Fruit fly (Drosophila melanogaster): ENCODE results near the gene Dad.

The Dad gene

DNA sequence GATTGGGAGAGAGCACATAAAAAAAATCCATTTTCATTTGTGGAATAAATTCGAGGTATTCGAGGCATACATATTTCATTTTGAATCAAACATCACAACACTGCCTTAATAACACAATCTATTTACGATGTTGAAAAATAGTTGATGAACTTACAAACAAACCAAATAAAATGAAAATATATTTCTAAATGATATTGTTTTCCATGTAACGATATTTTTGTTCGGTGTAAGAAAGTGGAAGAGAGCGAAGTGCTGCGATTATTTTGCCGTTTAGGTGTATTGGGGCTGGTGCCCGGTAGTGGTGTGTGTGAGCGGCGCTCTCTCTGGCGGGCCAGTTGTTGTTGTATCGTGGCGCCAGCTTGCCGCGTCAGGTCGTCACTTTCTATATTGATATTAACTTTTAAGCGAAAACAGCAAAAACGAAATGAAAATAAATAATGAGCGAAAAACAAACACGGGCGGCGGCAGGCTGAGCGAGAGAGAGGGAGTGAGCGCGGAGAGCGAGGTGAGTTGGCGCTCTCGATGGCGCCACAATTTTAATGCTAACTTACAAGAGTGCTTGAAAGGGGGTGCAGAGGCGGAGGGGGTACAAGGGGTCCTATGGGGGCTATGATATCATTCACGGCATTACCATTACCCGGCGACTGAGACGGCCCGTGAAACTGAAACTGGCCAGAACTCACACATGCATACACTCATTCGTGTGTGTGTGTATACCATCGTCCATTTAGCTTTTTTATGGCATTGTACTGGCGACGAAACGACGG is 11.4 kb downstream of the Dad start (continued):
- TF ChIP-seq vvl (GFP tag; IDR thresholded peaks at IDR 0.05) (peak; percentile 95), Awh (GFP tag; IDR thresholded peaks at IDR 0.05) (peak; percentile 87), nerfin-2 (GFP tag; IDR thresholded peaks at IDR 0.05; ENCODE audit: partially characterized antibody) (no peak), HLH3B (GFP tag; IDR thresholded peaks at IDR 0.05) (peak; percentile 89), toy (GFP tag; IDR thresholded peaks at IDR 0.05) (peak; percentile 67; the same call in 1 of the 2 replicates), CG2199 (GFP tag; IDR thresholded peaks at IDR 0.05) (peak; percentile 79), pum (GFP tag; optimal IDR thresholded peaks at IDR 0.05) (peak; percentile 88), CG17186 (GFP tag; optimal IDR thresholded peaks at IDR 0.05) (peak; percentile 25), bigmax (GFP tag; optimal IDR thresholded peaks at IDR 0.05) (peak; percentile 5), Ets97D (GFP tag; optimal IDR thresholded peaks at IDR 0.05) (peak; percentile 68), lbe (GFP tag; optimal IDR thresholded peaks at IDR 0.05) (peak; percentile 96), CkIIα-i1 (GFP tag; IDR thresholded peaks at IDR 0.05) (peak; percentile 61; the same call in 1 of the 2 replicates), CG3995 (GFP tag; optimal IDR thresholded peaks at IDR 0.05) (peak; percentile 60), Xbp1 (GFP tag; optimal IDR thresholded peaks at IDR 0.05) (peak; percentile 93), emc (GFP tag; optimal IDR thresholded peaks at IDR 0.05) (peak; percentile 71), CG1647 (GFP tag; optimal IDR thresholded peaks at IDR 0.05) (peak; percentile 90), CG10654 (GFP tag; optimal IDR thresholded peaks at IDR 0.05) (peak; percentile 89), az2 (GFP tag; optimal IDR thresholded peaks at IDR 0.05) (peak; percentile 96), CG12071 (GFP tag; optimal IDR thresholded peaks at IDR 0.05) (peak; percentile 89), crp (GFP tag; optimal IDR thresholded peaks at IDR 0.05) (peak in 1 of 2 experiments; percentile 54), CG5245 (GFP tag; optimal IDR thresholded peaks at IDR 0.05) (peak; percentile 86), HHEX (GFP tag; optimal IDR thresholded peaks at IDR 0.05) (peak; percentile 89), D (optimal IDR thresholded peaks at IDR 0.05) (no peak), D (GFP tag; optimal IDR thresholded peaks at IDR 0.05) (peak; percentile 92), eve (GFP tag; optimal IDR thresholded peaks at IDR 0.05) (peak in 1 of 2 experiments; percentile 96), lov (optimal IDR thresholded peaks at IDR 0.05) (no peak), lov (GFP tag; IDR thresholded peaks at IDR 0.05) (peak; percentile 66), CG12391 (tag; optimal IDR thresholded peaks at IDR 0.05) (peak; percentile 97), CG32772 (GFP tag; IDR thresholded peaks at IDR 0.05) (peak; percentile 84), tio (GFP tag; optimal IDR thresholded peaks at IDR 0.05) (peak; percentile 88), bcd (GFP tag; optimal IDR thresholded peaks at IDR 0.05) (peak; percentile 93), CG2116 (GFP tag; optimal IDR thresholded peaks at IDR 0.05) (peak; percentile 66), CG7839 (tag; optimal IDR thresholded peaks at IDR 0.05) (peak; percentile 95), gsb-n (tag; optimal IDR thresholded peaks at IDR 0.05) (peak; percentile 90), CrebB (tag; optimal IDR thresholded peaks at IDR 0.05) (peak; percentile 81), Tbp (GFP tag; optimal IDR thresholded peaks at IDR 0.05) (no peak), CG12236 (GFP tag; optimal IDR thresholded peaks at IDR 0.05) (peak; percentile 84), Sry-β (GFP tag; optimal IDR thresholded peaks at IDR 0.05) (peak; percentile 55), sc (optimal IDR thresholded peaks at IDR 0.05) (no peak), sc (GFP tag; optimal IDR thresholded peaks at IDR 0.05) (peak; percentile 85), CG1233 (GFP tag; optimal IDR thresholded peaks at IDR 0.05) (peak; percentile 83), CG18764 (GFP tag; optimal IDR thresholded peaks at IDR 0.05) (peak; percentile 79), Vsx1 (GFP tag; optimal IDR thresholded peaks at IDR 0.05) (peak; percentile 85), ERR (GFP tag; optimal IDR thresholded peaks at IDR 0.05) (peak; percentile 84), fd96Cb (tag; optimal IDR thresholded peaks at IDR 0.05) (peak; percentile 94), CG12659 (GFP tag; optimal IDR thresholded peaks at IDR 0.05) (peak; percentile 95), Myb (GFP tag; optimal IDR thresholded peaks at IDR 0.05) (peak; percentile 76), caup (GFP tag; optimal IDR thresholded peaks at IDR 0.05; ENCODE audit: severe bottlenecking) (peak; percentile 79), aop (GFP tag; IDR thresholded peaks at IDR 0.05) (no peak), CG4730 (GFP tag; IDR thresholded peaks at IDR 0.05) (peak; percentile 78)

Data from whole organism, embryonic.